Fruit fly (Drosophila melanogaster): ENCODE results near the gene kon.
A peak's percentile ranks its signal among the peaks of the same experiment; 100 is the strongest.

The kon gene

dm6 chr2L:18441220-18441619, 62.6 kb downstream of the kon start (continued):
- TF ChIP-seq CG1603 (tag; optimal IDR thresholded peaks at IDR 0.05) (peak; percentile 4), Hmr (GFP tag; optimal IDR thresholded peaks at IDR 0.05) (peak; percentile 13), CG32772 (GFP tag; IDR thresholded peaks at IDR 0.05) (no peak), CG11456 (GFP tag; IDR thresholded peaks at IDR 0.05) (peak; percentile 78), phol (tag; optimal IDR thresholded peaks at IDR 0.05) (peak; percentile 13), stwl (tag; optimal IDR thresholded peaks at IDR 0.05) (peak; percentile 72), Pdp1 (GFP tag; optimal IDR thresholded peaks at IDR 0.05) (peak in 1 of 2 experiments; percentile 6), CG14050 (GFP tag; IDR thresholded peaks at IDR 0.05) (0 out of 3 replicates have a peak, but pooled peaks have one; percentile 10), CG11085 (GFP tag; IDR thresholded peaks at IDR 0.05) (0 out of 2 replicates have a peak, but pooled peaks have one; percentile 29), CG14441 (GFP tag; IDR thresholded peaks at IDR 0.05) (peak; percentile 21; the same call in 1 of the 2 replicates), CG4424 (GFP tag; optimal IDR thresholded peaks at IDR 0.05) (peak; percentile 16), CG9932 (GFP tag; IDR thresholded peaks at IDR 0.05) (peak; percentile 16; the same call in 1 of the 2 replicates), trem (tag; optimal IDR thresholded peaks at IDR 0.05) (peak; percentile 18), CG10267 (tag; optimal IDR thresholded peaks at IDR 0.05) (peak; percentile 14), D19A (tag; optimal IDR thresholded peaks at IDR 0.05) (peak; percentile 12), Mes4 (GFP tag; optimal IDR thresholded peaks at IDR 0.05) (no peak), sens (GFP tag) (peak; percentile 44), CoRest (tag; optimal IDR thresholded peaks at IDR 0.05) (peak; percentile 21), CG7987 (GFP tag; optimal IDR thresholded peaks at IDR 0.05) (peak; percentile 32), zen2 (GFP tag; IDR thresholded peaks at IDR 0.05; ENCODE audit: partially characterized antibody) (no peak), HLHmδ (GFP tag; optimal IDR thresholded peaks at IDR 0.05) (no peak), Chrac-16 (GFP tag; optimal IDR thresholded peaks at IDR 0.05) (peak; percentile 0), CG2199 (GFP tag; IDR thresholded peaks at IDR 0.05) (peak; percentile 98), CG18619 (GFP tag; optimal IDR thresholded peaks at IDR 0.05) (no peak), CG1602 (GFP tag; optimal IDR thresholded peaks at IDR 0.05) (no peak), Rfx (GFP tag; IDR thresholded peaks at IDR 0.05) (peak; percentile 73), grau (tag; optimal IDR thresholded peaks at IDR 0.05) (peak; percentile 33), CG18262 (tag; optimal IDR thresholded peaks at IDR 0.05) (peak; percentile 4), CTCF (GFP tag; optimal IDR thresholded peaks at IDR 0.05) (peak; percentile 96), zfh1 (GFP tag; IDR thresholded peaks at IDR 0.05) (peak; percentile 70; the same call in 2 of the 3 replicates), CG6791 (GFP tag; IDR thresholded peaks at IDR 0.05; ENCODE audit: partially characterized antibody) (no peak), Camta (GFP tag; optimal IDR thresholded peaks at IDR 0.05) (no peak), CG3847 (GFP tag; IDR thresholded peaks at IDR 0.05) (0 out of 2 replicates have a peak, but pooled peaks have one; percentile 13), amos (GFP tag; IDR thresholded peaks at IDR 0.05; ENCODE audit: partially characterized antibody) (peak; percentile 84), Dek (tag; optimal IDR thresholded peaks at IDR 0.05) (peak; percentile 50), Dip3 (GFP tag; optimal IDR thresholded peaks at IDR 0.05) (peak; percentile 33), CG17829 (tag; optimal IDR thresholded peaks at IDR 0.05) (peak; percentile 18), CG7839 (tag; optimal IDR thresholded peaks at IDR 0.05) (peak; percentile 39)
